Fruit fly (Drosophila melanogaster): Measurements from ENCODE around the gene Fife.

- no peak for TF ChIP-seq CG8478 (optimal IDR thresholded peaks at IDR 0.05)
- TF ChIP-seq CTCF (optimal IDR thresholded peaks at IDR 0.05), result peak in 1 of 2 experiments; percentile 55
Observed at dm6 chr3L:2743755-2744154, 32.3 kb upstream of the Fife start.

Measured in S2 (cell line).